Fruit fly (Drosophila melanogaster): ENCODE results near the gene CG32266.

CG32266 gene

DNA sequence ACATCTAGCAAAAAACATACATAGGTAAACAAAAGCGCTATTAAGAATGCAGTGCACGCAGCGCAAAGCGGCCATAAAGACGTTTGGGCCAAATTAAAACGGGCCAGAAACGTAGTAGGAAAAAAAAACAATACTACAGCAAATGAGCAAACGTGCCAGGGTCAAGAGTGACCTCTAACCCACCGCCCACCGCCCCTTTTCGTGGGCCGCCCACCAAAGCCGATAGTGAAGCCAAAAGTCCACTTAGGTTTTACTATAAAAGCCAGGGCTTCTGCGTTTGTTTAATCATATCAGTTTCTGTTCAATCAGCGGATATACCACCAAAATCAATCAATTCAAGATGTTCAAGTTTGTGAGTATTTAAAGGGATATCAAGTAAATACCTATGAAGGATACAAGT is at the start of gene CG32266:
Gene CG32266, plus strand, starts transcription at position 301 of the 400 bp plus-strand sequence.
- no peak for TF ChIP-seq CG17801 (GFP tag; optimal IDR thresholded peaks at IDR 0.05; ENCODE audit: partially characterized antibody)

DNA sequence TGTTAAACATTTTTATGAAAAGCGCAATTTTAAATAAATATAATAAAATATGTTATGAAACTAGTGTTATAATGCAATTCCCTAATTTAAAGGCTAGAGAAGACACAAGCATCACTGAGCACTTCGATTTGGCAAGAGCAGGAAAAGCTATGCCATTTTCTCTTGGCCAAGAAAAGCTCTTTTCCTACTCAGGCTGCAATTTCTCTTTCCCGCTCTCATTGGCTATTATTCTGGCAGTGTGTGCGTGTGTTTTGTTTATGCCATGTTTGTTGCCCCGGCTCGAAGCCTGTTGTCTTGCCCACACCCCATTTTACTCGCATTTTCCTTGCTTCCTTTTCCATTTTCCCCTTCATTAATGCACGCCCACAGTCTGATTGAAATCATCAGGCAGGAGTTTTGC is 43.3 kb upstream of the CG32266 start:
- no peak for TF ChIP-seq CG17801 (GFP tag; optimal IDR thresholded peaks at IDR 0.05; ENCODE audit: partially characterized antibody)

- TF ChIP-seq CG17801 (GFP tag; optimal IDR thresholded peaks at IDR 0.05; ENCODE audit: partially characterized antibody) = no peak
These were observed 37.9 kb upstream of the CG32266 start for dm6 chr3L:3752739-3753138.

DNA sequence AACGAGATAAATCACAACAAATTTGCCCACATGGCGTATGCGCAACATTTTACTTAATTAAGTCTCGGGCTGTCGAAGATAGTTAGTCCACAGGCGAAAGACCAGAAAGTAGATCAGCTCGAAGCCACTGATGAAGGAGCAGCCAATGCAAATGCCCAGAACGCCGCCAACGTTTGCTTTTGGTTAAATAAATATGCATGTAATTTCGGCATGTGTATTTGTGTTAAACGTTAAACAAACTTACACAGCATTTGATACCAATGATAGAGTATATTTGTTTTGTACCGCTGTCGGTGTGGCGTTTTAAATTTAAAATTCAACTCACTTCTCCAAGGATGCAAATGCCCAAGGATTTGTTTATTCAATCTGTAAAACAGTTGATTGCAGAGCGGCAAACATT is 37.0 kb upstream of the CG32266 start:
- TF ChIP-seq CG17801 (GFP tag; optimal IDR thresholded peaks at IDR 0.05; ENCODE audit: partially characterized antibody) = no peak

dm6 chr3L:3755101-3755500 is 35.5 kb upstream of the CG32266 start, which contains the start of gene ppk27:
Gene ppk27, minus strand, starts transcription at chr3L:3755201.
- TF ChIP-seq CG17801 (GFP tag; optimal IDR thresholded peaks at IDR 0.05; ENCODE audit: partially characterized antibody) = no peak

- no peak for TF ChIP-seq CG17801 (GFP tag; optimal IDR thresholded peaks at IDR 0.05; ENCODE audit: partially characterized antibody)
These were observed 34.9 kb upstream of the CG32266 start for dm6 chr3L:3755713-3756112.

dm6 chr3L:3758603-3759002 is 32.0 kb upstream of the CG32266 start:
- no peak for TF ChIP-seq CG17801 (GFP tag; optimal IDR thresholded peaks at IDR 0.05; ENCODE audit: partially characterized antibody)

DNA sequence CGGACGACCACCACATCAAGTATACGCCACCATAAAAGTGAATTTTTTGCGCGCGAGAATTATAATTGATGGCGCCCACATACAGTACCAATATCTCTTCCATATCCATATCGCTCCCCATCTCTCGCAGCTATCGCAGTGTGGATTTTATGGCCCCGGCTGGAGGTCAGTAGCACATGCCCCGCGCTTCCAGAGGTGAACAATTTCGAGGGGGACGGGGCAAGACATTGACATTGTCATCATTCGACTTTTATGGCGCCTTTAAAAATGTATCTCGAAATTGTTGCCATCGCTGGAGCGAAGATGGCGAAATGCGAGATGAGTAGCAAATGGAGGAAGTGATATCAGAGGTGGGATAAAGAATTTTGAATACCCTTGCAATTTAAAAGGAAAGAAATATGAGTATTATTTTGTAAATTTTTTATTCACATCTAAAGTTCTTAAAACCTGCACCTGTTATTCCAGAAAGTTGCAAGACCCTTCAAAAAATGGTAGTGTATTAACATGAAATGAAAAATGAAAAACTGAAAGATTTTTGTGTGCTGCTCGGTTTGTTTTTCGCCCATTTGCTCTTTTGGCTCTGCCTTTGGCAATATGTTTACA is 30.1 kb upstream of the CG32266 start:
- no peak for TF ChIP-seq CG17801 (GFP tag; optimal IDR thresholded peaks at IDR 0.05; ENCODE audit: partially characterized antibody)

- TF ChIP-seq CG17801 (GFP tag; optimal IDR thresholded peaks at IDR 0.05; ENCODE audit: partially characterized antibody) = no peak
These were observed 27.3 kb upstream of the CG32266 start for dm6 chr3L:3763335-3763734.

- TF ChIP-seq CG17801 (GFP tag; optimal IDR thresholded peaks at IDR 0.05; ENCODE audit: partially characterized antibody) = no peak
These were observed 26.3 kb upstream of the CG32266 start for dm6 chr3L:3764338-3764737.

DNA sequence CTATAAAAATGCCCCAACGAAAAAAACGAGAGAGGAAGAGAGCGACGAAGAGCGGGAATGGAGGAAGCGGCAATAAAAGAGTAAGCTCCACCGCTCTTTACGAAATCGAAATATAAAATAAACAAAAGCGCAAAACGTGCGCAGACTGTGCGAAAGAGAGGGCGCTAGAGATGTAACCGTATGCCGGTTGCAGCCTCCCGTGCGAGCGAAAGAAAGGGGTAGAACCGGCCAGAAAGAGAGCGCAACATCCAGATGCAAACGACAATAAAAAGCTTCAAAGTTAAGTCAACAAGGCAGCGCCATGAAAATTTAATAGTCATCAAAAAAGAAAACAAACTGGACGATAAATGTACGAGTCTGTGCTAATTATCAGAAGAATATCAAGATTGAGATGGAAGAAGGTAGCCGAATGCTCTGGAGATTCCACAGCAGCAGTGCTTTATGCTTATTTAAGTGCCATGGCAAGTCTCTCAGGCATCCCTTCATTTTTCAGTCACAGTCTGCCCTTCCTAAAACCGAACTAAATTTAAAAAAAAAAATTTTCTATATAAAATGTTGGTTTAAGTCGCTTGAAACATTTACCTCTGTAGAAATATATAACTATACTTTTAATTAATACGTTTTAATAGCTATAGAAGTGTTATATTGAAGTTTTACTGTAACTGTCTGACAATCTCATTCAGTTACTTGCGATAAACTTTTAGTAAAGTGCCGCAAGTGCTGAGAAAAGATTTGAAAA is 24.7 kb upstream of the CG32266 start:
- no peak for TF ChIP-seq CG17801 (GFP tag; optimal IDR thresholded peaks at IDR 0.05; ENCODE audit: partially characterized antibody)

DNA sequence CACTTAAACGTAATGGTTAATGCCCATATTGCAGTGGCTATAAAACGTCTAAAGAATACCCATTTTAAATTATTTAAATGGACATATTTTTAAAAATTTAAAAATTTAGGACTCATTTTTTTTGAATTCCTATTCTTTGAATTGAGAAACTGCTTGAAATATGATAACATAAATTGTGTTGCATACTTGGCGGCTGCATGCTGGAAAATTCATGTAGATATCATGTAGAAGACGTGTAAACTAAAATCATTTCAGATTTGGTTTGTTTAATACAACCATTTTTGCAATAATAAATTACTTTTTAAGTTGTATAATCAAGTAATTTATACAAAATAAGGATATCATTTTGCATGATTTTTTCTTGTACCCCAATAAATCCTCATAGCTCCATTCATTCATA is 23.9 kb upstream of the CG32266 start:
- TF ChIP-seq CG17801 (GFP tag; optimal IDR thresholded peaks at IDR 0.05; ENCODE audit: partially characterized antibody) = no peak

- no peak for TF ChIP-seq CG17801 (GFP tag; optimal IDR thresholded peaks at IDR 0.05; ENCODE audit: partially characterized antibody)
These were observed 22.8 kb upstream of the CG32266 start for dm6 chr3L:3767825-3768224.

- TF ChIP-seq CG17801 (GFP tag; optimal IDR thresholded peaks at IDR 0.05; ENCODE audit: partially characterized antibody) = no peak
These were observed 21.4 kb upstream of the CG32266 start for dm6 chr3L:3769157-3769556.

- no peak for TF ChIP-seq CG17801 (GFP tag; optimal IDR thresholded peaks at IDR 0.05; ENCODE audit: partially characterized antibody)
These were observed 19.8 kb upstream of the CG32266 start for dm6 chr3L:3770823-3771222.

- peak; percentile 87 for TF ChIP-seq CG17801 (GFP tag; optimal IDR thresholded peaks at IDR 0.05; ENCODE audit: partially characterized antibody)
These were observed 19.1 kb upstream of the CG32266 start for dm6 chr3L:3771406-3771935.

Measured in ovary, adult (tissue).